Worm (Caenorhabditis elegans) whole organism, young adult: Measurements from ENCODE around the gene nas-24.

Source experiments
- F10E7.11 ChIP-seq: sonication (generic microtip); optimal IDR thresholded peaks from 2 replicates; lab custom pipeline; 2017; ENCODE audit warnings: mild to moderate bottlenecking, missing genetic modification characterization, moderate library complexity, missing compliant biosample characterization
- F39B2.1 ChIP-seq: fragments of 200-800 bp; sonication (Bioruptor generic); IDR thresholded peaks from 2 replicates; pipeline ENCODE4 v1.3.6; 2022; ENCODE audit warnings: missing genetic modification reagents, missing genetic modification characterization, missing compliant biosample characterization
- T07F8.4 ChIP-seq: sonication (generic microtip); optimal IDR thresholded peaks from 2 replicates; lab custom pipeline; 2016; ENCODE audit warnings: mild to moderate bottlenecking, missing genetic modification characterization, moderate library complexity, missing compliant biosample characterization
- ccch-3 ChIP-seq: fragments of 200-800 bp; sonication (Bioruptor generic); optimal IDR thresholded peaks from 2 replicates; lab custom pipeline; 2018; ENCODE audit warnings: mild to moderate bottlenecking, missing genetic modification characterization, missing compliant biosample characterization
- ceh-91 ChIP-seq: fragments of 200-800 bp; sonication (Bioruptor generic); IDR thresholded peaks from 2 replicates; pipeline ENCODE4 v1.3.6; 2022; ENCODE audit warnings: missing genetic modification reagents, missing genetic modification characterization, missing compliant biosample characterization
- egl-18 ChIP-seq: fragments of 200-800 bp; sonication (Bioruptor generic); IDR thresholded peaks from 2 replicates; pipeline ENCODE4 v1.3.6; 2022; ENCODE audit warnings: missing genetic modification reagents, missing genetic modification characterization, missing compliant biosample characterization
- ets-4 ChIP-seq: fragments of 200-800 bp; sonication (Bioruptor generic); optimal IDR thresholded peaks from 2 replicates; lab custom pipeline; 2018; ENCODE audit warnings: mild to moderate bottlenecking, missing genetic modification characterization, missing compliant biosample characterization
- lin-26 ChIP-seq: fragments of 200-800 bp; sonication (Bioruptor generic); IDR thresholded peaks from 2 replicates; pipeline ENCODE4 v1.3.6; 2022; ENCODE audit warnings: missing genetic modification reagents, missing genetic modification characterization, missing compliant biosample characterization
- madf-8 ChIP-seq: fragments of 200-800 bp; sonication (Bioruptor generic); conservative IDR thresholded peaks from 2 replicates; pipeline ENCODE4 v1.3.6; 2022; ENCODE audit warnings: missing genetic modification reagents, missing genetic modification characterization, missing compliant biosample characterization
- nhr-179 ChIP-seq: sonication (generic microtip); optimal IDR thresholded peaks from 2 replicates; lab custom pipeline; 2016; ENCODE audit warnings: mild to moderate bottlenecking, missing genetic modification characterization, missing compliant biosample characterization
- pha-4 ChIP-seq: fragments of 150-350 bp; sonication (generic microtip); optimal IDR thresholded peaks from 2 replicates; lab custom pipeline; 2014; ENCODE audit warnings: missing biosample characterization, missing genetic modification reagents, missing genetic modification characterization
- ztf-22 ChIP-seq: fragments of 200-800 bp; sonication (Bioruptor generic); optimal IDR thresholded peaks from 2 replicates; lab custom pipeline; 2018; ENCODE audit warnings: mild to moderate bottlenecking, missing genetic modification characterization, moderate library complexity, missing compliant biosample characterization
- ztf-25 ChIP-seq: fragments of 200-800 bp; sonication (Bioruptor generic); IDR thresholded peaks from 2 replicates; pipeline ENCODE4 v1.3.6; 2022; ENCODE audit warnings: missing genetic modification reagents, missing genetic modification characterization, missing compliant biosample characterization

ce11 chrV:13725574-13725973 is 43.6 kb upstream of the nas-24 start, which contains the start of gene fbxa-181:
- TF ChIP-seq ccch-3 (GFP tag; lab: Kevin White, UChicago) (no peak), F39B2.1 (GFP tag; lab: Robert Waterston, UW) (no peak), madf-8 (GFP tag; lab: Robert Waterston, UW) (no peak), pha-4 (tag; lab: Kevin White, UChicago) (no peak), lin-26 (GFP tag; lab: Robert Waterston, UW) (no peak), ceh-91 (GFP tag; lab: Robert Waterston, UW) (no peak), ztf-22 (GFP tag; lab: Kevin White, UChicago) (no peak), F10E7.11 (tag; lab: Kevin White, UChicago) (no peak), nhr-179 (tag; lab: Kevin White, UChicago) (no peak), ets-4 (GFP tag; lab: Kevin White, UChicago) (no peak), ztf-25 (GFP tag; lab: Robert Waterston, UW) (no peak), T07F8.4 (no peak), egl-18 (GFP tag; lab: Robert Waterston, UW) (no peak)
